Fruit fly (Drosophila melanogaster): ENCODE measurements around the gene LKRSDH.

- no peak for TF ChIP-seq Sox100B (GFP tag; optimal IDR thresholded peaks at IDR 0.05)
- no peak for TF ChIP-seq dmrt99B (tag; optimal IDR thresholded peaks at IDR 0.05)
- no peak for TF ChIP-seq Sry-δ (GFP tag; optimal IDR thresholded peaks at IDR 0.05)
- no peak for TF ChIP-seq fd96Cb (tag; optimal IDR thresholded peaks at IDR 0.05)
Observed at dm6 chr2L:7767328-7767727, 28.4 kb downstream of the LKRSDH start, which contains the start of gene CG7191.
